Fruit fly (Drosophila melanogaster) whole organism, embryonic: ENCODE data around the gene AP-1sigma.

ENCODE experiments used
- Aef1 ChIP-seq: fragments of 200-800 bp; sonication (Bioruptor generic); IDR thresholded peaks from 3 replicates; pipeline ENCODE4 v1.3.6; 2022; ENCODE audit warnings: missing biosample characterization, missing genetic modification characterization
- Bdp1 ChIP-seq: fragments of 200-800 bp; sonication (Bioruptor generic); optimal IDR thresholded peaks from 3 replicates; lab custom pipeline; 2016; ENCODE audit warnings: missing biosample characterization, missing genetic modification characterization
- CG11695 ChIP-seq: fragments of 200-800 bp; sonication (Bioruptor generic); IDR thresholded peaks from 3 replicates; pipeline ENCODE4 v1.3.6; 2022; ENCODE audit warnings: missing biosample characterization, missing genetic modification characterization
- CG12071 ChIP-seq: fragments of 200-800 bp; sonication (Bioruptor generic); optimal IDR thresholded peaks from 3 replicates; lab custom pipeline; 2018; ENCODE audit warnings: missing biosample characterization, mild to moderate bottlenecking, missing genetic modification characterization
- CG15269 ChIP-seq: fragments of 200-800 bp; sonication (Bioruptor generic); optimal IDR thresholded peaks from 2 replicates; lab custom pipeline; 2018; ENCODE audit warnings: missing biosample characterization, mild to moderate bottlenecking, missing genetic modification characterization, moderate library complexity
- CG18764 ChIP-seq: fragments of 200-800 bp; sonication (Bioruptor generic); optimal IDR thresholded peaks from 3 replicates; lab custom pipeline; 2016; ENCODE audit warnings: missing biosample characterization, missing genetic modification characterization
- CG2199 ChIP-seq: fragments of 200-800 bp; sonication (Bioruptor generic); IDR thresholded peaks from 3 replicates; pipeline ENCODE4 v1.3.6; 2022; ENCODE audit warnings: missing biosample characterization, missing genetic modification characterization
- CG32767 ChIP-seq: fragments of 200-800 bp; sonication (Bioruptor generic); IDR thresholded peaks from 2 replicates; pipeline ENCODE4 v1.3.6; 2022; ENCODE audit warnings: missing biosample characterization, missing genetic modification characterization
- CG6175 ChIP-seq: fragments of 200-800 bp; sonication (Bioruptor generic); IDR thresholded peaks from 3 replicates; pipeline ENCODE4 v1.3.6; 2022; ENCODE audit warnings: missing biosample characterization, missing genetic modification characterization
- CG7786 ChIP-seq: fragments of 200-800 bp; sonication (Bioruptor generic); optimal IDR thresholded peaks from 2 replicates; lab custom pipeline; 2016; ENCODE audit warnings: missing biosample characterization, missing genetic modification characterization
- CG7839 ChIP-seq: fragments of 200-800 bp; sonication (Bioruptor generic); optimal IDR thresholded peaks from 3 replicates; lab custom pipeline; 2018; ENCODE audit warnings: missing biosample characterization, mild to moderate bottlenecking, missing genetic modification characterization, moderate library complexity
- CG8281 ChIP-seq: fragments of 200-800 bp; sonication (Bioruptor generic); optimal IDR thresholded peaks from 2 replicates; lab custom pipeline; 2018; ENCODE audit warnings: missing biosample characterization, mild to moderate bottlenecking, missing genetic modification characterization, moderate library complexity
- CG9727 ChIP-seq: fragments of 200-800 bp; sonication (Bioruptor generic); optimal IDR thresholded peaks from 3 replicates; lab custom pipeline; 2017; ENCODE audit warnings: missing biosample characterization, mild to moderate bottlenecking, missing genetic modification characterization
- Deaf1 ChIP-seq: fragments of 200-800 bp; optimal IDR thresholded peaks from 3 replicates; lab custom pipeline; 2019; ENCODE audit warnings: missing biosample characterization, mild to moderate bottlenecking, missing genetic modification characterization, moderate library complexity
- Dip3 ChIP-seq: fragments of 200-800 bp; sonication (Bioruptor generic); optimal IDR thresholded peaks from 3 replicates; lab custom pipeline; 2016; ENCODE audit warnings: missing biosample characterization, missing genetic modification characterization
- Elba2 ChIP-seq: fragments of 200-800 bp; sonication (Bioruptor generic); optimal IDR thresholded peaks from 3 replicates; lab custom pipeline; 2016; ENCODE audit warnings: missing biosample characterization, missing genetic modification characterization
- Lhr ChIP-seq: fragments of 200-800 bp; sonication (Bioruptor generic); optimal IDR thresholded peaks from 3 replicates; lab custom pipeline; 2017; ENCODE audit warnings: mild to moderate bottlenecking, missing biosample characterization, missing genetic modification reagents, missing genetic modification characterization
- Lpt ChIP-seq: fragments of >200 bp; optimal IDR thresholded peaks from 2 replicates; lab custom pipeline; 2018; ENCODE audit warnings: missing biosample characterization, missing genetic modification characterization
- Myb ChIP-seq: fragments of 200-800 bp; sonication (Bioruptor generic); optimal IDR thresholded peaks from 2 replicates; lab custom pipeline; 2016; ENCODE audit warnings: missing biosample characterization, missing genetic modification characterization
- Nf-YA ChIP-seq: fragments of 200-800 bp; sonication (Bioruptor generic); IDR thresholded peaks from 2 replicates; pipeline ENCODE4 v1.3.6; 2022; ENCODE audit warnings: missing biosample characterization, missing genetic modification characterization
- Opbp ChIP-seq: fragments of 200-800 bp; sonication (Bioruptor generic); IDR thresholded peaks from 3 replicates; pipeline ENCODE4 v1.3.6; 2022; ENCODE audit warnings: missing biosample characterization, missing genetic modification characterization; ENCODE audit not compliant: partially characterized antibody
- Ravus ChIP-seq: fragments of 200-800 bp; sonication (Bioruptor generic); IDR thresholded peaks from 2 replicates; pipeline ENCODE4 v1.3.6; 2022; ENCODE audit warnings: missing biosample characterization, missing genetic modification characterization
- Side ChIP-seq: fragments of 200-800 bp; sonication (Bioruptor generic); optimal IDR thresholded peaks from 2 replicates; lab custom pipeline; 2016; ENCODE audit warnings: missing biosample characterization, missing genetic modification characterization
- Sox100B ChIP-seq: fragments of 200-800 bp; sonication (Bioruptor generic); optimal IDR thresholded peaks from 3 replicates; lab custom pipeline; 2018; ENCODE audit warnings: missing biosample characterization, mild to moderate bottlenecking, missing genetic modification characterization
- ap ChIP-seq: fragments of 200-800 bp; sonication (Bioruptor generic); IDR thresholded peaks from 2 replicates; pipeline ENCODE4 v1.3.6; 2022; ENCODE audit warnings: missing biosample characterization, missing genetic modification characterization
- bowl ChIP-seq: fragments of 200-800 bp; sonication (Bioruptor generic); IDR thresholded peaks from 2 replicates; pipeline ENCODE4 v1.3.6; 2022; ENCODE audit warnings: missing biosample characterization, missing genetic modification characterization
- br ChIP-seq: fragments of >200 bp; optimal IDR thresholded peaks from 2 replicates; lab custom pipeline; 2017
- chinmo ChIP-seq: fragments of 200-800 bp; sonication (Bioruptor generic); IDR thresholded peaks from 4 replicates; pipeline ENCODE4 v1.3.6; 2022; ENCODE audit warnings: missing biosample characterization, missing genetic modification characterization; ENCODE audit not compliant: partially characterized antibody
- crc ChIP-seq: fragments of 200-800 bp; sonication (Bioruptor generic); optimal IDR thresholded peaks from 2 replicates; lab custom pipeline; 2016; ENCODE audit warnings: missing biosample characterization, missing genetic modification characterization
- crp ChIP-seq, 2 experiments: fragments of 200-800 bp; sonication (Bioruptor generic); optimal IDR thresholded peaks; 2 replicates in 1 of 2; 3 replicates in 1 of 2; lab custom pipeline; 2017; ENCODE audit warnings: missing biosample characterization in 2 of 2, missing genetic modification characterization in 2 of 2, mild to moderate bottlenecking in 1 of 2, moderate library complexity in 1 of 2
- cwo ChIP-seq: fragments of 200-800 bp; sonication (Bioruptor generic); optimal IDR thresholded peaks from 3 replicates; lab custom pipeline; 2017; ENCODE audit warnings: missing biosample characterization, missing genetic modification characterization, mild to moderate bottlenecking, moderate library complexity, missing genetic modification reagents
- disco-r ChIP-seq: fragments of 200-800 bp; sonication (Bioruptor generic); optimal IDR thresholded peaks from 2 replicates; lab custom pipeline; 2016; ENCODE audit warnings: missing biosample characterization, missing genetic modification characterization
- ewg ChIP-seq: fragments of 200-800 bp; sonication (Bioruptor generic); optimal IDR thresholded peaks from 3 replicates; lab custom pipeline; 2017; ENCODE audit warnings: mild to moderate bottlenecking, missing biosample characterization, missing genetic modification reagents, missing genetic modification characterization
- exex ChIP-seq: fragments of 200-800 bp; sonication (Bioruptor generic); optimal IDR thresholded peaks from 4 replicates; lab custom pipeline; 2018; ENCODE audit warnings: missing biosample characterization, mild to moderate bottlenecking, missing genetic modification characterization, moderate library complexity
- gcm2 ChIP-seq: fragments of 200-800 bp; sonication (Bioruptor generic); optimal IDR thresholded peaks from 2 replicates; lab custom pipeline; 2016; ENCODE audit warnings: missing biosample characterization, missing genetic modification characterization
- gem ChIP-seq: fragments of 200-800 bp; sonication (Bioruptor generic); optimal IDR thresholded peaks from 2 replicates; lab custom pipeline; 2019; ENCODE audit warnings: missing biosample characterization, mild to moderate bottlenecking, missing genetic modification characterization, moderate library complexity
- gro ChIP-seq: fragments of 200-800 bp; sonication (Bioruptor generic); optimal IDR thresholded peaks from 2 replicates; lab custom pipeline; 2016; ENCODE audit warnings: missing biosample characterization, missing genetic modification characterization
- ken ChIP-seq: fragments of 200-800 bp; sonication (Bioruptor generic); IDR thresholded peaks from 3 replicates; pipeline ENCODE4 v1.3.6; 2022; ENCODE audit warnings: missing biosample characterization, missing genetic modification characterization
- kni ChIP-seq: fragments of 200-800 bp; sonication (Bioruptor generic); optimal IDR thresholded peaks from 3 replicates; lab custom pipeline; 2017; ENCODE audit warnings: mild to moderate bottlenecking, missing biosample characterization, missing genetic modification reagents, missing genetic modification characterization
- knrl ChIP-seq: fragments of 200-800 bp; sonication (Bioruptor generic); IDR thresholded peaks from 3 replicates; pipeline ENCODE4 v1.3.6; 2022; ENCODE audit warnings: missing biosample characterization, missing genetic modification characterization; ENCODE audit not compliant: partially characterized antibody
- lab ChIP-seq: fragments of 200-800 bp; sonication (Bioruptor generic); optimal IDR thresholded peaks from 3 replicates; lab custom pipeline; 2017; ENCODE audit warnings: missing biosample characterization, missing genetic modification characterization, mild to moderate bottlenecking, moderate library complexity, missing genetic modification reagents
- mirr ChIP-seq: fragments of 200-800 bp; sonication (Bioruptor generic); optimal IDR thresholded peaks from 3 replicates; lab custom pipeline; 2018; ENCODE audit warnings: missing biosample characterization, mild to moderate bottlenecking, missing genetic modification characterization
- p53 ChIP-seq: fragments of 200-800 bp; sonication (Bioruptor generic); optimal IDR thresholded peaks from 2 replicates; lab custom pipeline; 2016; ENCODE audit warnings: missing biosample characterization, missing genetic modification characterization
- pita ChIP-seq: fragments of 200-800 bp; sonication (Bioruptor generic); optimal IDR thresholded peaks from 2 replicates; lab custom pipeline; 2017; ENCODE audit warnings: missing biosample characterization, mild to moderate bottlenecking, missing genetic modification characterization
- pum ChIP-seq: fragments of 200-800 bp; sonication (Bioruptor generic); optimal IDR thresholded peaks from 2 replicates; lab custom pipeline; 2016; ENCODE audit warnings: missing biosample characterization, missing genetic modification characterization
- seq ChIP-seq: fragments of 200-800 bp; sonication (Bioruptor generic); IDR thresholded peaks from 2 replicates; pipeline ENCODE4 v1.3.6; 2022; ENCODE audit warnings: missing biosample characterization, missing genetic modification characterization
- so ChIP-seq: fragments of 200-800 bp; sonication (Bioruptor generic); IDR thresholded peaks from 3 replicates; pipeline ENCODE4 v1.3.6; 2022; ENCODE audit warnings: missing biosample characterization, missing genetic modification characterization
- tap ChIP-seq: fragments of 200-800 bp; optimal IDR thresholded peaks from 3 replicates; lab custom pipeline; 2019; ENCODE audit warnings: missing biosample characterization, mild to moderate bottlenecking, missing genetic modification characterization, moderate library complexity
- tna ChIP-seq: fragments of 200-800 bp; sonication (Bioruptor generic); IDR thresholded peaks from 2 replicates; pipeline ENCODE4 v1.3.6; 2022; ENCODE audit warnings: missing biosample characterization, missing genetic modification characterization; ENCODE audit not compliant: partially characterized antibody
- z ChIP-seq: fragments of 200-800 bp; sonication (Bioruptor generic); IDR thresholded peaks from 3 replicates; pipeline ENCODE4 v1.3.6; 2022; ENCODE audit warnings: missing biosample characterization, missing genetic modification characterization

The AP-1sigma gene

DNA sequence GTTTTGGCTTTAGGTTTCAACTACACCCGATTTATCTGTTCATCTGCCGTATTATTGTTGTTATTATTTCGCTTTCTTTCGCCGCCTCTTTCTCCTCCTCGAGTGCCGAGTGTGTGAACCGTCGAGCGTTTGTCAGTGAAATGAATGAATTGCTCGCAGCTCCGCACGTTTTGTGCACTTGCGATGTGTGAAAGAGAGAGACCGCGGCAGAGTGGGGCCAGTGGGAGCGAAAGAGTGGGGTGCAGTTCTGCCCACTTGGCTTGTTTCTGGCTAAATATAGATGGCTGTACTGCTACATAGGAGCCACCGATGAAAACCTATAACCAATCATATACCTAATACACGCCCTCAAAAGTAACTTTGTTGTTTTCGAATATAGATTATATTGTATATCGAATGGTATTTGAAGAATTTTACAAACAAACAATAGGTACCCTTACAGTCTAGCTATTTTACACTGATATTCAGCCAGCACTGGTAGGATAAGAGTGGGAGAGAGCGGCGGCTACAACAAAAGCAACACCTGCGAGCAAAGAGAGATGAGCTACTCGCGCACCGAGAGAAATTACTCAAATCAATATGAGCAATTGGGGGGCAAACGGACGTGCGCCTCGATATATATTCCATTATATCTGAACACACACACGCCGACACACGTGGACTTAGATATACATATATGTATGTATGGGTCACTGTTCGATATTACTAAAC lies 48.2 kb downstream of the AP-1sigma start (continued):
- no peak for TF ChIP-seq Deaf1 (tag; lab: Kevin White, UChicago)
- no peak for TF ChIP-seq CG11695
- no peak for TF ChIP-seq Dip3
- TF ChIP-seq br (lab: Kevin White, UChicago): no peak
- 0 out of 3 replicates have a peak, but pooled peaks have one; percentile 33 for TF ChIP-seq knrl (GFP tag; lab: Robert Waterston, UW)
- TF ChIP-seq p53 (GFP tag; lab: Kevin White, UChicago): no peak
- no peak for TF ChIP-seq crp (GFP tag; optimal IDR thresholded peaks at IDR 0.05; lab: Kevin White, UChicago)
- TF ChIP-seq mirr (GFP tag; lab: Kevin White, UChicago): peak; percentile 46
- no peak for TF ChIP-seq crc (GFP tag; lab: Kevin White, UChicago)
- TF ChIP-seq pita (GFP tag; lab: Kevin White, UChicago): no peak
- no peak for TF ChIP-seq CG6175
- TF ChIP-seq ken (GFP tag; lab: Robert Waterston, UW): peak; percentile 48; the same call in 1 of the 3 replicates
- no peak for TF ChIP-seq Myb (GFP tag; lab: Kevin White, UChicago)
- no peak for TF ChIP-seq CG9727
- peak; percentile 70 for TF ChIP-seq cwo (GFP tag; lab: Kevin White, UChicago)
- TF ChIP-seq tna (GFP tag; lab: Robert Waterston, UW): no peak
- TF ChIP-seq CG2199: peak; percentile 62; the same call in 1 of the 3 replicates
- 0 out of 3 replicates have a peak, but pooled peaks have one; percentile 26 for TF ChIP-seq Aef1
- peak; percentile 17; the same call in 1 of the 3 replicates for TF ChIP-seq so (GFP tag; lab: Robert Waterston, UW)
- no peak for TF ChIP-seq gcm2 (GFP tag; lab: Kevin White, UChicago)
- no peak for TF ChIP-seq CG15269
- no peak for TF ChIP-seq gro (GFP tag; lab: Kevin White, UChicago)
- TF ChIP-seq Lhr (GFP tag; lab: Kevin White, UChicago): no peak
- TF ChIP-seq lab (GFP tag; lab: Kevin White, UChicago): peak; percentile 42
- no peak for TF ChIP-seq Nf-YA (GFP tag; lab: Robert Waterston, UW)
- no peak for TF ChIP-seq CG12071
- no peak for TF ChIP-seq bowl (GFP tag; lab: Robert Waterston, UW)
- no peak for TF ChIP-seq exex (tag; lab: Kevin White, UChicago)
- TF ChIP-seq CG7839 (tag; lab: Kevin White, UChicago): peak; percentile 3
- no peak for TF ChIP-seq Lpt
- TF ChIP-seq Elba2: no peak
- TF ChIP-seq CG8281 (tag; lab: Kevin White, UChicago): no peak
- 0 out of 2 replicates have a peak, but pooled peaks have one; percentile 11 for TF ChIP-seq seq (GFP tag; lab: Robert Waterston, UW)
- no peak for TF ChIP-seq Bdp1
- no peak for TF ChIP-seq ap (GFP tag; lab: Robert Waterston, UW)
- no peak for TF ChIP-seq Ravus (GFP tag; lab: Robert Waterston, UW)
- TF ChIP-seq CG32767 (GFP tag; lab: Robert Waterston, UW): no peak
- TF ChIP-seq Sox100B (GFP tag; lab: Kevin White, UChicago): peak; percentile 7
- no peak for TF ChIP-seq tap (tag; lab: Kevin White, UChicago)
- 0 out of 4 replicates have a peak, but pooled peaks have one; percentile 34 for TF ChIP-seq chinmo (GFP tag; lab: Robert Waterston, UW)
- TF ChIP-seq CG7786 (GFP tag; lab: Kevin White, UChicago): no peak
- no peak for TF ChIP-seq ewg (GFP tag; lab: Kevin White, UChicago)
- 0 out of 3 replicates have a peak, but pooled peaks have one; percentile 16 for TF ChIP-seq Opbp (GFP tag; lab: Robert Waterston, UW)
- TF ChIP-seq gem (tag; lab: Kevin White, UChicago): peak; percentile 32
- TF ChIP-seq CG18764: no peak
- TF ChIP-seq z (GFP tag; lab: Robert Waterston, UW): peak; percentile 56; the same call in 1 of the 3 replicates
- no peak for TF ChIP-seq Side (GFP tag; lab: Kevin White, UChicago)
- no peak for TF ChIP-seq disco-r (GFP tag; lab: Kevin White, UChicago)
- TF ChIP-seq kni (GFP tag; lab: Kevin White, UChicago): peak; percentile 32
- TF ChIP-seq pum: no peak
